Worm (Caenorhabditis elegans) whole organism, L4 larva: Measurements from ENCODE around the gene F28C10.1.

Experiments
- D1046.2 ChIP-seq: fragments of 200-800 bp; sonication (Bioruptor generic); IDR thresholded peaks from 2 replicates; pipeline ENCODE4 v1.3.6; 2022; ENCODE audit warnings: missing genetic modification characterization, missing compliant biosample characterization
- F26F4.8 ChIP-seq: fragments of 200-800 bp; sonication (Bioruptor generic); conservative IDR thresholded peaks from 2 replicates; pipeline ENCODE4 v1.3.6; 2022; ENCODE audit warnings: missing genetic modification characterization, missing compliant biosample characterization
- F37D6.2 ChIP-seq: sonication (generic microtip); optimal IDR thresholded peaks from 2 replicates; lab custom pipeline; 2016; ENCODE audit warnings: mild to moderate bottlenecking, missing genetic modification characterization, missing compliant biosample characterization
- F44E2.7 ChIP-seq: fragments of 200-800 bp; sonication (Bioruptor generic); IDR thresholded peaks from 2 replicates; pipeline ENCODE4 v2.1.2; 2022; ENCODE audit warnings: missing genetic modification characterization, missing compliant biosample characterization
- F49E8.2 ChIP-seq: sonication (generic microtip); optimal IDR thresholded peaks from 2 replicates; lab custom pipeline; 2016; ENCODE audit warnings: missing compliant biosample characterization, mild to moderate bottlenecking, missing genetic modification characterization, borderline replicate concordance
- T20F7.1 ChIP-seq: fragments of 200-800 bp; sonication (Bioruptor generic); optimal IDR thresholded peaks from 2 replicates; lab custom pipeline; 2018; ENCODE audit warnings: mild to moderate bottlenecking, missing genetic modification characterization, missing compliant biosample characterization
- T26A8.4 ChIP-seq: fragments of 200-800 bp; sonication (Bioruptor generic); IDR thresholded peaks from 2 replicates; pipeline ENCODE4 v1.3.6; 2022; ENCODE audit warnings: missing genetic modification characterization, missing compliant biosample characterization
- Y105C5A.15 ChIP-seq: fragments of 200-800 bp; sonication (Bioruptor generic); IDR thresholded peaks from 2 replicates; pipeline ENCODE4 v1.3.6; 2022; ENCODE audit warnings: missing genetic modification characterization, missing compliant biosample characterization
- Y48G9A.11 ChIP-seq: fragments of 200-800 bp; sonication (Bioruptor generic); IDR thresholded peaks from 2 replicates; pipeline ENCODE4 v1.3.6; 2022; ENCODE audit warnings: missing genetic modification reagents, missing genetic modification characterization, missing compliant biosample characterization
- Y75B8A.6 ChIP-seq: fragments of 200-800 bp; sonication (Bioruptor generic); IDR thresholded peaks from 2 replicates; pipeline ENCODE4 v1.3.6; 2022; ENCODE audit warnings: missing genetic modification reagents, missing genetic modification characterization, missing compliant biosample characterization
- ZK337.2 ChIP-seq: fragments of 200-800 bp; sonication (Bioruptor generic); IDR thresholded peaks from 2 replicates; pipeline ENCODE4 v1.3.6; 2022; ENCODE audit warnings: missing genetic modification reagents, missing genetic modification characterization, missing compliant biosample characterization
- ama-1 ChIP-seq: fragments of 150-350 bp; optimal IDR thresholded peaks from 2 replicates; lab custom pipeline; 2014; ENCODE audit warnings: inconsistent platforms, mixed read lengths
- arid-1 ChIP-seq: fragments of 200-800 bp; sonication (Bioruptor generic); conservative IDR thresholded peaks from 2 replicates; pipeline ENCODE4 v1.3.6; 2022; ENCODE audit warnings: missing genetic modification reagents, missing genetic modification characterization, missing compliant biosample characterization
- ceh-32 ChIP-seq: sonication (generic microtip); optimal IDR thresholded peaks from 2 replicates; lab custom pipeline; 2016; ENCODE audit warnings: mild to moderate bottlenecking, missing genetic modification characterization, missing compliant biosample characterization; ENCODE audit not compliant: poor library complexity
- ces-1 ChIP-seq: fragments of 150-350 bp; sonication (generic microtip); optimal IDR thresholded peaks from 4 replicates; lab custom pipeline; 2014; ENCODE audit warnings: missing biosample characterization, missing genetic modification reagents, missing genetic modification characterization
- daf-12 ChIP-seq: fragments of 150-350 bp; optimal IDR thresholded peaks from 2 replicates; lab custom pipeline; 2014; ENCODE audit warnings: missing biosample characterization, missing genetic modification reagents, missing genetic modification characterization
- daf-19 ChIP-seq: fragments of 200-800 bp; sonication (Bioruptor generic); conservative IDR thresholded peaks from 2 replicates; pipeline ENCODE4 v1.3.6; 2022; ENCODE audit warnings: missing genetic modification characterization, missing compliant biosample characterization
- dmd-6 ChIP-seq: fragments of 200-800 bp; sonication (Bioruptor generic); IDR thresholded peaks from 2 replicates; pipeline ENCODE4 v1.3.6; 2022; ENCODE audit warnings: missing genetic modification reagents, missing genetic modification characterization, missing compliant biosample characterization
- dmd-8 ChIP-seq: fragments of 200-800 bp; sonication (Bioruptor generic); IDR thresholded peaks from 2 replicates; pipeline ENCODE4 v1.3.6; 2022; ENCODE audit warnings: missing genetic modification characterization, missing compliant biosample characterization
- dmd-9 ChIP-seq: fragments of 200-800 bp; sonication (Bioruptor generic); IDR thresholded peaks from 2 replicates; pipeline ENCODE4 v1.3.6; 2022; ENCODE audit warnings: missing genetic modification reagents, missing genetic modification characterization, missing compliant biosample characterization
- dpl-1 ChIP-seq: fragments of 150-350 bp; optimal IDR thresholded peaks from 2 replicates; lab custom pipeline; 2014; ENCODE audit warnings: missing biosample characterization, missing genetic modification reagents, missing genetic modification characterization
- dve-1 ChIP-seq: sonication (generic microtip); optimal IDR thresholded peaks from 2 replicates; lab custom pipeline; 2017; ENCODE audit warnings: antibody characterized with exemption, mild to moderate bottlenecking, missing genetic modification characterization, missing compliant biosample characterization; ENCODE audit not compliant: insufficient read depth
- egl-43 ChIP-seq: fragments of 200-800 bp; sonication (Bioruptor generic); IDR thresholded peaks from 2 replicates; pipeline ENCODE4 v1.3.6; 2022; ENCODE audit warnings: missing genetic modification reagents, missing genetic modification characterization, missing compliant biosample characterization
- fkh-10 ChIP-seq: fragments of 150-350 bp; optimal IDR thresholded peaks from 2 replicates; lab custom pipeline; 2014; ENCODE audit warnings: missing biosample characterization, missing genetic modification reagents, missing genetic modification characterization
- fos-1 ChIP-seq: fragments of 150-350 bp; optimal IDR thresholded peaks from 2 replicates; lab custom pipeline; 2014; ENCODE audit warnings: missing biosample characterization, missing genetic modification characterization
- gei-8 ChIP-seq: fragments of 200-800 bp; sonication (Bioruptor generic); optimal IDR thresholded peaks from 2 replicates; lab custom pipeline; 2018; ENCODE audit warnings: mild to moderate bottlenecking, missing genetic modification characterization, missing compliant biosample characterization
- hif-1 ChIP-seq, 2 experiments: sonication (generic microtip); optimal IDR thresholded peaks; 2 replicates each; lab custom pipeline; 2016 to 2017; ENCODE audit warnings: missing compliant biosample characterization in 2 of 2, missing genetic modification characterization in 2 of 2, missing genetic modification reagents in 2 of 2, missing genotype in 2 of 2, mild to moderate bottlenecking in 1 of 2
- hlh-11 ChIP-seq: fragments of 200-800 bp; sonication (Bioruptor generic); optimal IDR thresholded peaks from 2 replicates; lab custom pipeline; 2018; ENCODE audit warnings: mild to moderate bottlenecking, missing genetic modification characterization, missing compliant biosample characterization
- hlh-30 ChIP-seq: sonication (generic microtip); optimal IDR thresholded peaks from 2 replicates; lab custom pipeline; 2017; ENCODE audit warnings: antibody characterized with exemption, mild to moderate bottlenecking, missing genetic modification characterization, missing compliant biosample characterization; ENCODE audit not compliant: insufficient read depth
- lim-7 ChIP-seq: fragments of 200-800 bp; sonication (Bioruptor generic); IDR thresholded peaks from 2 replicates; pipeline ENCODE4 v1.3.6; 2022; ENCODE audit warnings: missing genetic modification characterization, missing compliant biosample characterization
- lin-15B ChIP-seq: fragments of 150-350 bp; sonication (generic microtip); optimal IDR thresholded peaks from 3 replicates; lab custom pipeline; 2014; ENCODE audit warnings: missing biosample characterization, missing genetic modification characterization
- lin-38 ChIP-seq: fragments of 200-800 bp; sonication (Bioruptor generic); IDR thresholded peaks from 2 replicates; pipeline ENCODE4 v1.3.6; 2022; ENCODE audit warnings: missing genetic modification reagents, missing genetic modification characterization, missing compliant biosample characterization
- lin-39 ChIP-seq: fragments of 150-350 bp; optimal IDR thresholded peaks from 2 replicates; lab custom pipeline; 2014; ENCODE audit warnings: missing biosample characterization, missing genetic modification reagents, missing genetic modification characterization
- madf-9 ChIP-seq: fragments of 200-800 bp; sonication (Bioruptor generic); conservative IDR thresholded peaks from 2 replicates; pipeline ENCODE4 v1.3.6; 2022; ENCODE audit warnings: missing genetic modification reagents, missing genetic modification characterization, missing compliant biosample characterization
- mxl-2 ChIP-seq: fragments of 200-800 bp; sonication (Bioruptor generic); conservative IDR thresholded peaks from 2 replicates; pipeline ENCODE4 v1.3.6; 2022; ENCODE audit warnings: missing genetic modification reagents, missing genetic modification characterization, missing compliant biosample characterization
- mxl-3 ChIP-seq: fragments of 200-800 bp; sonication (Bioruptor generic); optimal IDR thresholded peaks from 2 replicates; lab custom pipeline; 2018; ENCODE audit warnings: mild to moderate bottlenecking, missing genetic modification characterization, missing compliant biosample characterization
- nhr-102 ChIP-seq: sonication (generic microtip); optimal IDR thresholded peaks from 2 replicates; lab custom pipeline; 2016; ENCODE audit warnings: mild to moderate bottlenecking, missing genetic modification characterization, moderate library complexity, missing compliant biosample characterization
- nhr-28 ChIP-seq: fragments of 150-350 bp; optimal IDR thresholded peaks from 2 replicates; lab custom pipeline; 2014; ENCODE audit warnings: missing biosample characterization, missing genetic modification characterization
- nhr-41 ChIP-seq: fragments of 200-800 bp; sonication (Bioruptor generic); IDR thresholded peaks from 2 replicates; pipeline ENCODE4 v1.3.6; 2022; ENCODE audit warnings: missing genetic modification reagents, missing genetic modification characterization, missing compliant biosample characterization
- nhr-42 ChIP-seq: fragments of 200-800 bp; sonication (Bioruptor generic); IDR thresholded peaks from 2 replicates; pipeline ENCODE4 v1.3.6; 2022; ENCODE audit warnings: missing genetic modification characterization, missing compliant biosample characterization
- pha-4 ChIP-seq, 2 experiments: fragments of 150-350 bp in 1 of 2; fragments of 200-800 bp in 1 of 2; sonication (Bioruptor generic) in 1 of 2; IDR thresholded peaks in 1 of 2; optimal IDR thresholded peaks in 1 of 2; 2 replicates each; pipeline versions ENCODE4 v1.3.6 to Lab custom; 2014 to 2022; ENCODE audit warnings: missing genetic modification characterization in 2 of 2, missing genetic modification reagents in 2 of 2, missing biosample characterization in 1 of 2, missing compliant biosample characterization in 1 of 2
- php-3 ChIP-seq: fragments of 200-800 bp; sonication (Bioruptor generic); IDR thresholded peaks from 2 replicates; pipeline ENCODE4 v1.3.6; 2022; ENCODE audit warnings: missing genetic modification reagents, missing genetic modification characterization, missing compliant biosample characterization
- pqm-1 ChIP-seq: sonication (generic microtip); optimal IDR thresholded peaks from 2 replicates; lab custom pipeline; 2017; ENCODE audit warnings: missing biosample characterization, missing genetic modification characterization
- rbr-2 ChIP-seq: sonication (generic microtip); optimal IDR thresholded peaks from 2 replicates; lab custom pipeline; 2016; ENCODE audit warnings: missing genotype, missing genetic modification characterization, missing compliant biosample characterization
- sdz-12 ChIP-seq: fragments of 200-800 bp; sonication (Bioruptor generic); optimal IDR thresholded peaks from 2 replicates; lab custom pipeline; 2018; ENCODE audit warnings: mild to moderate bottlenecking, missing genetic modification characterization, missing compliant biosample characterization
- snpc-4 ChIP-seq: fragments of 150-350 bp; optimal IDR thresholded peaks from 2 replicates; lab custom pipeline; 2014; ENCODE audit warnings: missing biosample characterization, missing genetic modification characterization
- tag-97 ChIP-seq: fragments of 200-800 bp; sonication (Bioruptor generic); IDR thresholded peaks from 2 replicates; pipeline ENCODE4 v1.3.6; 2022; ENCODE audit warnings: missing genetic modification characterization, missing compliant biosample characterization
- unc-130 ChIP-seq: sonication (generic microtip); optimal IDR thresholded peaks from 2 replicates; lab custom pipeline; 2016; ENCODE audit warnings: missing genetic modification reagents, missing genetic modification characterization, missing compliant biosample characterization
- vab-7 ChIP-seq: fragments of 200-800 bp; sonication (Bioruptor generic); IDR thresholded peaks from 2 replicates; pipeline ENCODE4 v1.3.6; 2022; ENCODE audit warnings: missing genetic modification reagents, missing genetic modification characterization, missing compliant biosample characterization
- zip-11 ChIP-seq: fragments of 200-800 bp; sonication (Bioruptor generic); IDR thresholded peaks from 2 replicates; pipeline ENCODE4 v1.3.6; 2022; ENCODE audit warnings: missing genetic modification characterization, missing compliant biosample characterization

F28C10.1 gene

DNA sequence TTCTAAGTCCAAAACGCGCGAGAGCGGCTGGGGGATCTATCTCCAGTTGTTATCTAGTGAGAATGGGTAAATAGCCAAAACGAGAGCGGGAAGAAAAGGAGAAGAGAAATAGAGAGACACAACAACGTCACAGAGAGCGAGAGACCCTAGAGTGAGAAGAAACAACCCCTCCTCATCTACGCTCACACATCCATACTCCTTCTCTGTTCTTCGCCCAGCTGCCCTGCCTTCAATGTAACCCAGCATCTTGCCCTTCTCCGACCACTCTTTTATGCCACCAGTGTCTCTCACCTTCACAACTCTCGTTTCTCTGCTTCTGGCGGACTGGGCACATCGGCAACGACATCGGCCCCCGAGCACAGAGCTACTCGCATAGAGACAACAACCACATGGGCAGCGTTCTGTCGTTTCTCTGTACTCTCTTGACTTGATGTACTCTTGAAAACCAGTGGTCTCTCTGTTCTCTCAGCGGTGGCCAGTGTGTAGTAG, 50.4 kb downstream of the F28C10.1 start (continued):
- TF ChIP-seq ces-1 (GFP tag; lab: Kevin White, UChicago) (no peak), dmd-8 (GFP tag; lab: Robert Waterston, UW) (no peak), F37D6.2 (tag; lab: Kevin White, UChicago) (peak; percentile 63), lin-15B (tag; lab: Kevin White, UChicago) (no peak), gei-8 (GFP tag; lab: Kevin White, UChicago) (no peak), Y75B8A.6 (GFP tag; lab: Robert Waterston, UW) (no peak), daf-12 (tag; lab: Kevin White, UChicago) (no peak), F49E8.2 (no peak), ZK337.2 (GFP tag; lab: Robert Waterston, UW) (no peak), Y48G9A.11 (no peak), hlh-11 (peak; percentile 96), nhr-102 (tag; lab: Kevin White, UChicago) (peak; percentile 83), mxl-2 (GFP tag; lab: Robert Waterston, UW) (no peak), dpl-1 (peak; percentile 12), fkh-10 (peak; percentile 50), nhr-42 (GFP tag; lab: Robert Waterston, UW) (0 out of 2 replicates have a peak, but pooled peaks have one; percentile 57), dve-1 (peak; percentile 94), dmd-9 (no peak), D1046.2 (no peak), F26F4.8 (GFP tag; lab: Robert Waterston, UW) (no peak), unc-130 (GFP tag; lab: Kevin White, UChicago) (no peak), nhr-28 (tag; lab: Kevin White, UChicago) (peak; percentile 83), lin-39 (tag; lab: Kevin White, UChicago) (no peak), rbr-2 (tag; lab: Kevin White, UChicago) (peak; percentile 92), ceh-32 (peak; percentile 31), nhr-41 (no peak), arid-1 (GFP tag; lab: Robert Waterston, UW) (peak; percentile 66; the same call in 1 of the 2 replicates), tag-97 (no peak), T26A8.4 (peak; percentile 70), php-3 (GFP tag; lab: Robert Waterston, UW) (no peak), Y105C5A.15 (GFP tag; lab: Robert Waterston, UW) (no peak), hif-1 (tag; optimal IDR thresholded peaks at IDR 0.05; lab: Kevin White, UChicago) (peak in 1 of 2 experiments; percentile 72), egl-43 (GFP tag; lab: Robert Waterston, UW) (peak; percentile 85), hlh-30 (tag; lab: Kevin White, UChicago) (peak; percentile 92), T20F7.1 (GFP tag; lab: Kevin White, UChicago) (peak; percentile 52), mxl-3 (GFP tag; lab: Kevin White, UChicago) (peak; percentile 94), lim-7 (GFP tag; lab: Robert Waterston, UW) (no peak), madf-9 (0 out of 2 replicates have a peak, but pooled peaks have one; percentile 50), fos-1 (no peak), pha-4 (GFP tag; IDR thresholded peaks at IDR 0.05; lab: Robert Waterston, UW) (peak; percentile 67; the same call in 1 of the 2 replicates), pha-4 (tag; optimal IDR thresholded peaks at IDR 0.05; lab: Kevin White, UChicago) (peak; percentile 47), snpc-4 (tag; lab: Kevin White, UChicago) (no peak), dmd-6 (GFP tag; lab: Robert Waterston, UW) (peak; percentile 84), ama-1 (lab: Kevin White, UChicago) (no peak), sdz-12 (GFP tag; lab: Kevin White, UChicago) (no peak), lin-38 (GFP tag; lab: Robert Waterston, UW) (no peak; the same call in 1 of the 2 replicates), vab-7 (GFP tag; lab: Robert Waterston, UW) (no peak), daf-19 (GFP tag; lab: Robert Waterston, UW) (no peak), pqm-1 (tag; lab: Kevin White, UChicago) (peak; percentile 35), F44E2.7 (GFP tag; lab: Robert Waterston, UW) (no peak), zip-11 (GFP tag; lab: Robert Waterston, UW) (no peak)
